Fruit fly (Drosophila melanogaster) whole organism, pupa: ENCODE data around the gene Myb.
A peak's percentile ranks its signal among the peaks of the same experiment; 100 is the strongest.

Experiments
- CG10348 ChIP-seq: fragments of 200-800 bp; sonication (Bioruptor generic); IDR thresholded peaks from 2 replicates; pipeline ENCODE4 v1.3.6; 2022; ENCODE audit warnings: missing biosample characterization, missing genetic modification characterization
- CG12605 ChIP-seq: fragments of 200-800 bp; sonication (Bioruptor generic); IDR thresholded peaks from 2 replicates; pipeline ENCODE4 v1.3.6; 2022; ENCODE audit warnings: missing biosample characterization, missing genetic modification characterization
- CG13204 ChIP-seq: fragments of 200-800 bp; sonication (Bioruptor generic); optimal IDR thresholded peaks from 2 replicates; lab custom pipeline; 2018; ENCODE audit warnings: missing biosample characterization, mild to moderate bottlenecking, missing genetic modification characterization, moderate library complexity
- CG14655 ChIP-seq: fragments of 200-800 bp; sonication (Bioruptor generic); optimal IDR thresholded peaks from 3 replicates; lab custom pipeline; 2017; ENCODE audit warnings: mild to moderate bottlenecking, missing biosample characterization, missing genetic modification reagents, missing genetic modification characterization
- CG15710 ChIP-seq: fragments of 200-800 bp; sonication (Bioruptor generic); optimal IDR thresholded peaks from 2 replicates; lab custom pipeline; 2018; ENCODE audit warnings: missing biosample characterization, mild to moderate bottlenecking, missing genetic modification characterization, moderate library complexity
- CG17806 ChIP-seq: fragments of 200-800 bp; sonication (Bioruptor generic); optimal IDR thresholded peaks from 2 replicates; lab custom pipeline; 2018; ENCODE audit warnings: missing biosample characterization, mild to moderate bottlenecking, missing genetic modification characterization, moderate library complexity
- CG32121 ChIP-seq: fragments of 200-800 bp; sonication (Bioruptor generic); IDR thresholded peaks from 2 replicates; pipeline ENCODE4 v1.3.6; 2022; ENCODE audit warnings: missing biosample characterization, missing genetic modification characterization
- CG34367 ChIP-seq: fragments of 200-800 bp; sonication (Bioruptor generic); optimal IDR thresholded peaks from 2 replicates; lab custom pipeline; 2018; ENCODE audit warnings: missing biosample characterization, mild to moderate bottlenecking, missing genetic modification characterization
- CG4496 ChIP-seq: fragments of 200-800 bp; sonication (Bioruptor generic); IDR thresholded peaks from 3 replicates; pipeline ENCODE4 v1.3.6; 2022; ENCODE audit warnings: missing biosample characterization, missing genetic modification characterization
- CG8159 ChIP-seq: fragments of 200-800 bp; sonication (Bioruptor generic); optimal IDR thresholded peaks from 3 replicates; lab custom pipeline; 2018; ENCODE audit warnings: missing biosample characterization, mild to moderate bottlenecking, missing genetic modification characterization, moderate library complexity
- CG8301 ChIP-seq: fragments of 200-800 bp; sonication (Bioruptor generic); optimal IDR thresholded peaks from 2 replicates; lab custom pipeline; 2018; ENCODE audit warnings: missing biosample characterization, mild to moderate bottlenecking, missing genetic modification characterization
- CG9948 ChIP-seq: fragments of 200-800 bp; sonication (Bioruptor generic); optimal IDR thresholded peaks from 2 replicates; lab custom pipeline; 2018; ENCODE audit warnings: missing biosample characterization, mild to moderate bottlenecking, missing genetic modification characterization, moderate library complexity
- D1 ChIP-seq: fragments of 200-800 bp; sonication (Bioruptor generic); optimal IDR thresholded peaks from 2 replicates; lab custom pipeline; 2018; ENCODE audit warnings: missing biosample characterization, mild to moderate bottlenecking, missing genetic modification characterization, moderate library complexity
- EcR ChIP-seq: fragments of 200-800 bp; sonication (Bioruptor generic); optimal IDR thresholded peaks from 3 replicates; lab custom pipeline; 2019; ENCODE audit warnings: missing biosample characterization, missing genetic modification characterization, mild to moderate bottlenecking, moderate library complexity, missing genetic modification reagents
- Ets98B ChIP-seq: fragments of 200-800 bp; sonication (Bioruptor generic); IDR thresholded peaks from 2 replicates; pipeline ENCODE4 v1.3.6; 2022; ENCODE audit warnings: missing biosample characterization, missing genetic modification characterization
- Pif1A ChIP-seq: fragments of 200-800 bp; sonication (Bioruptor generic); optimal IDR thresholded peaks from 3 replicates; lab custom pipeline; 2016; ENCODE audit warnings: missing biosample characterization, missing genetic modification characterization
- Pif1B ChIP-seq: fragments of 200-800 bp; sonication (Bioruptor generic); optimal IDR thresholded peaks from 3 replicates; lab custom pipeline; 2016; ENCODE audit warnings: missing biosample characterization, missing genetic modification characterization
- Snoo ChIP-seq: fragments of 200-800 bp; sonication (Bioruptor generic); optimal IDR thresholded peaks from 3 replicates; lab custom pipeline; 2017; ENCODE audit warnings: missing biosample characterization, mild to moderate bottlenecking, missing genetic modification characterization, inconsistent platforms
- fd96Ca ChIP-seq: fragments of 200-800 bp; sonication (Bioruptor generic); IDR thresholded peaks from 3 replicates; pipeline ENCODE4 v1.3.6; 2022; ENCODE audit warnings: missing biosample characterization, missing genetic modification characterization
- gl ChIP-seq: fragments of 200-800 bp; sonication (Bioruptor generic); optimal IDR thresholded peaks from 2 replicates; lab custom pipeline; 2018; ENCODE audit warnings: missing biosample characterization, mild to moderate bottlenecking, missing genetic modification characterization
- rn ChIP-seq: fragments of 200-800 bp; sonication (Bioruptor generic); IDR thresholded peaks from 2 replicates; pipeline ENCODE4 v1.3.6; 2022; ENCODE audit warnings: missing biosample characterization, missing genetic modification characterization

The Myb gene

dm6 chrX:15859869-15860268 lies 2.2 kb upstream of the Myb start, which contains the start of gene Gbeta13F:
TSS of gene Gbeta13F (plus strand) at chrX:15860115.
- TF ChIP-seq D1 (tag; lab: Kevin White, UChicago) (no peak), CG4496 (GFP tag; lab: Robert Waterston, UW) (peak; percentile 33; the same call in 2 of the 3 replicates), Pif1A (no peak)

dm6 chrX:15859387-15859786 lies 1.8 kb upstream of the Myb start, which contains the start of gene AlkB:
TSS of gene AlkB (minus strand) at chrX:15859487.
- TF ChIP-seq CG10348 (no peak), CG12605 (no peak), gl (tag; lab: Kevin White, UChicago) (no peak), CG32121 (GFP tag; lab: Robert Waterston, UW) (no peak), fd96Ca (GFP tag; lab: Robert Waterston, UW) (no peak), Pif1B (GFP tag; lab: Kevin White, UChicago) (no peak), Pif1A (no peak), Snoo (tag; lab: Kevin White, UChicago) (no peak), CG14655 (no peak), CG8301 (tag; lab: Kevin White, UChicago) (no peak), CG13204 (GFP tag; lab: Kevin White, UChicago) (no peak), CG17806 (no peak), Ets98B (no peak), rn (no peak)

dm6 chrX:15852815-15853542 lies 4.6 kb downstream of the Myb start, which contains the start of the genes UBL3 and CG15914:
TSS of gene UBL3 (minus strand) at chrX:15853175.
TSS of gene CG15914 (plus strand) at chrX:15853421.
- TF ChIP-seq Pif1B (GFP tag; lab: Kevin White, UChicago): peak; percentile 25
- TF ChIP-seq CG9948 (tag; lab: Kevin White, UChicago): no peak

dm6 chrX:15849021-15849420 lies 8.6 kb downstream of the Myb start, which contains the start of gene sun:
TSS of gene sun (minus strand) at chrX:15849258.
- TF ChIP-seq D1 (tag; lab: Kevin White, UChicago) (no peak), Snoo (tag; lab: Kevin White, UChicago) (no peak), Ets98B (no peak), CG34367 (tag; lab: Kevin White, UChicago) (no peak), CG32121 (GFP tag; lab: Robert Waterston, UW) (no peak), CG14655 (no peak), gl (tag; lab: Kevin White, UChicago) (no peak), CG10348 (no peak), CG12605 (no peak), CG13204 (GFP tag; lab: Kevin White, UChicago) (no peak), Pif1A (no peak), CG8159 (no peak), CG9948 (tag; lab: Kevin White, UChicago) (no peak), EcR (GFP tag; lab: Kevin White, UChicago) (no peak), rn (no peak), CG15710 (no peak), CG4496 (GFP tag; lab: Robert Waterston, UW) (no peak), CG17806 (no peak), Pif1B (GFP tag; lab: Kevin White, UChicago) (no peak), fd96Ca (GFP tag; lab: Robert Waterston, UW) (no peak)

dm6 chrX:15844139-15844538 lies 13.5 kb downstream of the Myb start, which contains the start of the genes ArgRS and CG8578:
TSS of gene ArgRS (minus strand) at chrX:15844145.
TSS of gene CG8578 (plus strand) at chrX:15844476.
- TF ChIP-seq CG15710 (peak; percentile 22), Snoo (tag; lab: Kevin White, UChicago) (peak; percentile 60), gl (tag; lab: Kevin White, UChicago) (no peak), CG32121 (GFP tag; lab: Robert Waterston, UW) (peak; percentile 47; the same call in 1 of the 2 replicates), CG13204 (GFP tag; lab: Kevin White, UChicago) (no peak), CG9948 (tag; lab: Kevin White, UChicago) (peak; percentile 3), CG34367 (tag; lab: Kevin White, UChicago) (no peak), rn (peak; percentile 55), Pif1B (GFP tag; lab: Kevin White, UChicago) (peak; percentile 52), CG4496 (GFP tag; lab: Robert Waterston, UW) (peak; percentile 82)

dm6 chrX:15841346-15841745 lies 16.3 kb downstream of the Myb start:
- TF ChIP-seq CG17806: no peak
- no peak for TF ChIP-seq D1 (tag; lab: Kevin White, UChicago)
- TF ChIP-seq CG8159: no peak
- no peak for TF ChIP-seq CG14655
- TF ChIP-seq CG32121 (GFP tag; lab: Robert Waterston, UW): no peak
- no peak for TF ChIP-seq CG9948 (tag; lab: Kevin White, UChicago)
- no peak for TF ChIP-seq rn
- no peak for TF ChIP-seq Pif1A
- TF ChIP-seq Pif1B (GFP tag; lab: Kevin White, UChicago): no peak
- no peak for TF ChIP-seq Ets98B

- no peak for TF ChIP-seq CG10348
- TF ChIP-seq Ets98B: no peak
- TF ChIP-seq CG9948 (tag; lab: Kevin White, UChicago): no peak
- TF ChIP-seq CG12605: no peak
- no peak for TF ChIP-seq CG13204 (GFP tag; lab: Kevin White, UChicago)
- no peak for TF ChIP-seq gl (tag; lab: Kevin White, UChicago)
- TF ChIP-seq fd96Ca (GFP tag; lab: Robert Waterston, UW): no peak
- TF ChIP-seq CG15710: no peak
- TF ChIP-seq CG8159: no peak
- no peak for TF ChIP-seq CG32121 (GFP tag; lab: Robert Waterston, UW)
- no peak for TF ChIP-seq CG4496 (GFP tag; lab: Robert Waterston, UW)
- no peak for TF ChIP-seq Snoo (tag; lab: Kevin White, UChicago)
- TF ChIP-seq CG8301 (tag; lab: Kevin White, UChicago): no peak
- TF ChIP-seq rn: no peak
- no peak for TF ChIP-seq CG34367 (tag; lab: Kevin White, UChicago)
- TF ChIP-seq Pif1B (GFP tag; lab: Kevin White, UChicago): no peak
These were observed 17.6 kb downstream of the Myb start for dm6 chrX:15840003-15840402.
